Worm (Caenorhabditis elegans) whole organism, L1 larva: ENCODE measurements around the gene C33A12.3.

Source experiments
- jun-1 ChIP-seq: fragments of 150-350 bp; optimal IDR thresholded peaks from 2 replicates; lab custom pipeline; 2014; ENCODE audit warnings: missing biosample characterization, missing genetic modification reagents, missing genetic modification characterization
- mdl-1 ChIP-seq, 2 experiments: fragments of 150-350 bp; optimal IDR thresholded peaks; 2 replicates each; lab custom pipeline; 2014 to 2017; ENCODE audit warnings: missing biosample characterization in 2 of 2, missing genetic modification characterization in 2 of 2, inconsistent platforms in 1 of 2
- mep-1 ChIP-seq: fragments of 150-350 bp; optimal IDR thresholded peaks from 2 replicates; lab custom pipeline; 2014; ENCODE audit warnings: missing biosample characterization, missing genetic modification characterization
- nhr-71 ChIP-seq: sonication (generic microtip); optimal IDR thresholded peaks from 2 replicates; lab custom pipeline; 2016; ENCODE audit warnings: mild to moderate bottlenecking, missing genetic modification characterization, moderate library complexity, missing compliant biosample characterization
- nhr-76 ChIP-seq: sonication (generic microtip); optimal IDR thresholded peaks from 2 replicates; lab custom pipeline; 2017; ENCODE audit warnings: missing biosample characterization, missing genetic modification characterization
- skn-1 ChIP-seq: fragments of 150-350 bp; optimal IDR thresholded peaks from 2 replicates; lab custom pipeline; 2014; ENCODE audit warnings: missing biosample characterization, missing genetic modification characterization
- unc-130 ChIP-seq: fragments of 150-350 bp; optimal IDR thresholded peaks from 2 replicates; lab custom pipeline; 2017; ENCODE audit warnings: missing biosample characterization, missing genetic modification characterization, inconsistent platforms
- unc-62 ChIP-seq: fragments of 150-350 bp; optimal IDR thresholded peaks from 2 replicates; lab custom pipeline; 2014; ENCODE audit warnings: missing biosample characterization, missing genetic modification reagents, missing genetic modification characterization

- TF ChIP-seq unc-62 (GFP tag; lab: Kevin White, UChicago) (no peak), skn-1 (tag; lab: Kevin White, UChicago) (no peak), mdl-1 (tag; optimal IDR thresholded peaks at IDR 0.05; lab: Kevin White, UChicago) (no peak), jun-1 (tag; lab: Kevin White, UChicago) (no peak), mep-1 (tag; lab: Kevin White, UChicago) (no peak), unc-130 (tag; lab: Kevin White, UChicago) (no peak), nhr-76 (tag; lab: Kevin White, UChicago) (no peak), nhr-71 (tag; lab: Kevin White, UChicago) (no peak)
Observed at ce11 chrIV:9486779-9487178, 26.0 kb downstream of the C33A12.3 start.
